Worm (Caenorhabditis elegans) whole organism, L3 larva: Measurements from ENCODE around the gene C48B4.13.

Experiments
- R02D3.7 ChIP-seq: fragments of 150-350 bp; optimal IDR thresholded peaks from 2 replicates; lab custom pipeline; 2014; ENCODE audit warnings: missing biosample characterization, missing genetic modification characterization
- ZK546.5 ChIP-seq: sonication (generic microtip); optimal IDR thresholded peaks from 2 replicates; lab custom pipeline; 2017; ENCODE audit warnings: missing biosample characterization, missing genetic modification characterization
- aly-2 ChIP-seq: fragments of 150-350 bp; optimal IDR thresholded peaks from 2 replicates; lab custom pipeline; 2014; ENCODE audit warnings: missing biosample characterization, missing genetic modification characterization
- ama-1 ChIP-seq: fragments of 150-350 bp; optimal IDR thresholded peaks from 2 replicates; lab custom pipeline; 2018
- ceh-28 ChIP-seq: fragments of 150-350 bp; optimal IDR thresholded peaks from 2 replicates; lab custom pipeline; 2014; ENCODE audit warnings: missing biosample characterization, missing genetic modification reagents, missing genetic modification characterization
- ceh-82 ChIP-seq: fragments of 150-350 bp; optimal IDR thresholded peaks from 2 replicates; lab custom pipeline; 2014; ENCODE audit warnings: missing biosample characterization, missing genetic modification characterization
- ceh-9 ChIP-seq: sonication (generic microtip); optimal IDR thresholded peaks from 2 replicates; lab custom pipeline; 2018; ENCODE audit warnings: missing biosample characterization, missing genetic modification characterization
- egl-27 ChIP-seq: sonication (generic microtip); optimal IDR thresholded peaks from 4 replicates; lab custom pipeline; 2017; ENCODE audit warnings: missing biosample characterization, missing genetic modification reagents, missing genetic modification characterization
- egl-5 ChIP-seq: fragments of 150-350 bp; optimal IDR thresholded peaks from 2 replicates; lab custom pipeline; 2017; ENCODE audit warnings: missing biosample characterization, missing genetic modification reagents, missing genetic modification characterization, inconsistent platforms
- elt-1 ChIP-seq: fragments of 150-350 bp; optimal IDR thresholded peaks from 2 replicates; lab custom pipeline; 2014; ENCODE audit warnings: missing biosample characterization, missing genetic modification characterization
- elt-2 ChIP-seq: sonication (generic microtip); optimal IDR thresholded peaks from 2 replicates; lab custom pipeline; 2016; ENCODE audit warnings: missing genetic modification reagents, mild to moderate bottlenecking, missing genetic modification characterization, missing compliant biosample characterization
- elt-3 ChIP-seq, 3 experiments: fragments of 150-350 bp in 1 of 3; sonication (generic microtip) in 2 of 3; optimal IDR thresholded peaks; 2 replicates in 2 of 3; 4 replicates in 1 of 3; lab custom pipeline; 2014 to 2017; ENCODE audit warnings: missing biosample characterization in 3 of 3, missing genetic modification characterization in 3 of 3
- eor-1 ChIP-seq, 2 experiments: fragments of 150-350 bp; optimal IDR thresholded peaks; 2 replicates each; lab custom pipeline; 2014 to 2018; ENCODE audit warnings: missing biosample characterization in 2 of 2, missing genetic modification characterization in 2 of 2
- fkh-10 ChIP-seq: sonication (generic microtip); optimal IDR thresholded peaks from 2 replicates; lab custom pipeline; 2017; ENCODE audit warnings: missing biosample characterization, missing genetic modification reagents, missing genetic modification characterization
- fkh-2 ChIP-seq: fragments of 150-350 bp; optimal IDR thresholded peaks from 2 replicates; lab custom pipeline; 2014; ENCODE audit warnings: missing biosample characterization, missing genetic modification reagents, missing genetic modification characterization
- fos-1 ChIP-seq: fragments of 150-350 bp; optimal IDR thresholded peaks from 2 replicates; lab custom pipeline; 2014; ENCODE audit warnings: missing biosample characterization, missing genetic modification characterization
- hmg-11 ChIP-seq: sonication (generic microtip); optimal IDR thresholded peaks from 2 replicates; lab custom pipeline; 2016; ENCODE audit warnings: missing genetic modification characterization, missing compliant biosample characterization
- jun-1 ChIP-seq: fragments of 150-350 bp; optimal IDR thresholded peaks from 2 replicates; lab custom pipeline; 2014; ENCODE audit warnings: missing biosample characterization, missing genetic modification reagents, missing genetic modification characterization
- lin-39 ChIP-seq: fragments of 150-350 bp; optimal IDR thresholded peaks from 2 replicates; lab custom pipeline; 2018; ENCODE audit warnings: missing biosample characterization, missing genetic modification reagents, missing genetic modification characterization
- lsy-12 ChIP-seq: sonication (generic microtip); optimal IDR thresholded peaks from 2 replicates; lab custom pipeline; 2016; ENCODE audit warnings: mild to moderate bottlenecking, missing genetic modification characterization, missing compliant biosample characterization
- mdl-1 ChIP-seq: fragments of 150-350 bp; optimal IDR thresholded peaks from 2 replicates; lab custom pipeline; 2014; ENCODE audit warnings: missing biosample characterization, missing genetic modification characterization
- mml-1 ChIP-seq: fragments of 150-350 bp; sonication (generic microtip); optimal IDR thresholded peaks from 3 replicates; lab custom pipeline; 2014; ENCODE audit warnings: missing biosample characterization, missing genetic modification characterization
- nfya-1 ChIP-seq: sonication (generic microtip); optimal IDR thresholded peaks from 2 replicates; lab custom pipeline; 2017; ENCODE audit warnings: missing genetic modification characterization, mild to moderate bottlenecking, missing compliant biosample characterization, antibody characterized with exemption, moderate library complexity; ENCODE audit not compliant: insufficient read depth
- nhr-237 ChIP-seq: fragments of 150-350 bp; optimal IDR thresholded peaks from 2 replicates; lab custom pipeline; 2014; ENCODE audit warnings: missing biosample characterization, missing genetic modification characterization
- nhr-25 ChIP-seq: sonication (generic microtip); optimal IDR thresholded peaks from 2 replicates; lab custom pipeline; 2017; ENCODE audit warnings: missing biosample characterization, missing genetic modification characterization
- nhr-28 ChIP-seq: fragments of 150-350 bp; optimal IDR thresholded peaks from 2 replicates; lab custom pipeline; 2014; ENCODE audit warnings: missing biosample characterization, missing genetic modification characterization
- nhr-43 ChIP-seq: sonication (generic microtip); optimal IDR thresholded peaks from 2 replicates; lab custom pipeline; 2016; ENCODE audit warnings: mild to moderate bottlenecking, missing genetic modification characterization, missing compliant biosample characterization; ENCODE audit not compliant: poor library complexity, severe bottlenecking
- nhr-67 ChIP-seq: fragments of 150-350 bp; optimal IDR thresholded peaks from 2 replicates; lab custom pipeline; 2014; ENCODE audit warnings: missing biosample characterization, missing genetic modification characterization
- nhr-76 ChIP-seq: fragments of 150-350 bp; sonication (generic microtip); optimal IDR thresholded peaks from 5 replicates; lab custom pipeline; 2014; ENCODE audit warnings: missing biosample characterization, missing genetic modification characterization
- nhr-77 ChIP-seq: fragments of 150-350 bp; optimal IDR thresholded peaks from 2 replicates; lab custom pipeline; 2014; ENCODE audit warnings: missing biosample characterization, missing genetic modification characterization
- pha-4 ChIP-seq: fragments of 150-350 bp; optimal IDR thresholded peaks from 2 replicates; lab custom pipeline; 2014; ENCODE audit warnings: missing biosample characterization, missing genetic modification reagents, missing genetic modification characterization
- pqm-1 ChIP-seq: fragments of 150-350 bp; optimal IDR thresholded peaks from 2 replicates; lab custom pipeline; 2017; ENCODE audit warnings: missing biosample characterization, missing genetic modification characterization, inconsistent platforms
- snpc-4 ChIP-seq: fragments of 150-350 bp; optimal IDR thresholded peaks from 2 replicates; lab custom pipeline; 2014; ENCODE audit warnings: missing biosample characterization, missing genetic modification characterization
- tbx-2 ChIP-seq: sonication (generic microtip); optimal IDR thresholded peaks from 2 replicates; lab custom pipeline; 2016; ENCODE audit warnings: mild to moderate bottlenecking, missing genetic modification characterization, missing compliant biosample characterization
- unc-39 ChIP-seq: sonication (generic microtip); optimal IDR thresholded peaks from 4 replicates; lab custom pipeline; 2017; ENCODE audit warnings: missing biosample characterization, missing genetic modification characterization
- unc-62 ChIP-seq: fragments of 150-350 bp; sonication (generic microtip); optimal IDR thresholded peaks from 4 replicates; lab custom pipeline; 2014; ENCODE audit warnings: missing biosample characterization, missing genetic modification reagents, missing genetic modification characterization
- zag-1 ChIP-seq: fragments of 150-350 bp; optimal IDR thresholded peaks from 2 replicates; lab custom pipeline; 2014; ENCODE audit warnings: missing biosample characterization, missing genetic modification characterization
- ztf-11 ChIP-seq: fragments of 150-350 bp; optimal IDR thresholded peaks from 2 replicates; lab custom pipeline; 2014; ENCODE audit warnings: missing biosample characterization, missing genetic modification characterization

Gene C48B4.13

DNA sequence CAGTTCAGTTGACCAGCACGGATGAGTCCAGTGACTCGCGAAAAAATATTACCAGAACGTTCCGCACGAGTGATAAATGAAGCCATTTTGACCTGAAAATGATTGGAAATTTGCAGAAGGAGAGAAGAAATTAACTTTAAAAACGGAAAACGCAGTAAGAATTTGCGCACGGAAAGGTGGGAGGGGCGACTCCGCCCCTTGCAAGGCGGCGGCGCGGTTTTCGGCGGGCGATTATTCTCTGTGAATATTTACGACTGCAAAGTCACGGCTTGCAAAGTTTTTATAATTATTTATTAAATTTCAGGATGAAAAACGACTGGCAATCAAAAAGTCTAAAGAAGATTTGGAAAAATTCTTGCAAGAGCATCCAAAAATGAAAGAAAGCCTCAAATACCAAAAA lies 45.0 kb upstream of the C48B4.13 start, which contains the start of gene mrps-23:
Gene mrps-23, minus strand, starts transcription at position 92 of the 400 bp plus-strand sequence.
- TF ChIP-seq mml-1 (tag; lab: Kevin White, UChicago) (no peak), nhr-77 (tag; lab: Kevin White, UChicago) (no peak), nfya-1 (peak; percentile 48), pha-4 (peak; percentile 3), elt-3 (tag; optimal IDR thresholded peaks at IDR 0.05; lab: Kevin White, UChicago) (no peak), eor-1 (tag; optimal IDR thresholded peaks at IDR 0.05; lab: Kevin White, UChicago) (no peak), hmg-11 (tag; lab: Kevin White, UChicago) (peak; percentile 22), unc-39 (no peak), nhr-76 (no peak)

DNA sequence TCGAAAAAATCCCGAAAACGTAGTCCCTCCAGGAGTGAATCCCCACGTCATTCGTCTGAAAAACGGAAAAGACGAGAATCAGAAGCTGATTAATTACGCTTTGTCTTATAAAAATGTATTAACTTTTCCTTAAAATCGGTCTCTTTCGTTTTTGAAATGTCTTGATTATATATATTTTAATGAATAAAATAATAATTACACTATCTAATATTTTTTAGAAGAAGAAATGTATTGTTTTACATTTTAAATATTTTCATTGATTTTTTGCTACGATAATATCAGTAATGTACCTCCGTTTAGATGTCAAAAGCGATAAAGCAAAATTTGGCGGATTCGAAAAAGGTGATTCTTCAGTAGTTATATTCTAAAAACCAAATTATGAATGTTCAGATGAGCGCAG lies 43.3 kb upstream of the C48B4.13 start, which contains the start of gene trpp-3:
Gene trpp-3, plus strand, starts transcription at position 301 of the 400 bp plus-strand sequence.
- no peak for TF ChIP-seq mdl-1
- TF ChIP-seq eor-1 (tag; optimal IDR thresholded peaks at IDR 0.05; lab: Kevin White, UChicago) = no peak
- TF ChIP-seq aly-2 = no peak
- no peak for TF ChIP-seq ZK546.5 (tag; lab: Kevin White, UChicago)
- no peak for TF ChIP-seq fkh-2
- TF ChIP-seq R02D3.7 = no peak
- no peak for TF ChIP-seq ztf-11 (tag; lab: Kevin White, UChicago)
- TF ChIP-seq ama-1 (lab: Kevin White, UChicago) = no peak
- TF ChIP-seq pqm-1 (tag; lab: Kevin White, UChicago) = no peak
- TF ChIP-seq nhr-67 = no peak
- TF ChIP-seq ceh-82 (tag; lab: Kevin White, UChicago) = no peak
- TF ChIP-seq fkh-10 = no peak
- no peak for TF ChIP-seq ceh-9 (tag; lab: Kevin White, UChicago)
- no peak for TF ChIP-seq egl-5 (tag; lab: Kevin White, UChicago)
- TF ChIP-seq snpc-4 (tag; lab: Kevin White, UChicago) = no peak
- no peak for TF ChIP-seq elt-2

ce11 chrIII:9526851-9527250 lies 41.7 kb upstream of the C48B4.13 start, which contains the start of gene ZK1098.6:
Gene ZK1098.6, plus strand, starts transcription at chrIII:9527151.
- TF ChIP-seq nhr-76 (no peak), nhr-25 (no peak), hmg-11 (tag; lab: Kevin White, UChicago) (no peak), pha-4 (no peak), lin-39 (tag; lab: Kevin White, UChicago) (no peak), nhr-43 (tag; lab: Kevin White, UChicago) (no peak), egl-27 (tag; lab: Kevin White, UChicago) (no peak), ZK546.5 (tag; lab: Kevin White, UChicago) (no peak)

DNA sequence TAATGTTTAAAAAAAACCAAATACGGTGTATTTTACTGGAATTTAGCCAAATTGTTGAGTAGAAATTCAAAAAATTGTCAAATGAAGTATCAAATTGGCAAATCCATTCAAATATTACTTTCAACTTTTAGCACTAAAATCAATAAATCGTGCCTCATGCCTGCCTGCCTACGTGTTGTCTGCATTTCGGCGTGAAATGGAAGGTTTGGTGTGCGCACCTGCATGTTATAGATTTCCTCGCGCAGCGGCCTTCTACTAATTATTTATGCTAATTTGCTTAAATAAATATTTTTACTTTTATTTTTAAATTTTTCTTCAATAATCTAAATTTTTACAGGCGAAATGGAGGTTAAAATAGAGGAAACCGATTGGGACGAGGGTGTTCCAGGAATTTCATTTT lies 39.7 kb upstream of the C48B4.13 start, which contains the start of gene ZK1098.2:
Gene ZK1098.2, plus strand, starts transcription at position 336 of the 400 bp plus-strand sequence.
- no peak for TF ChIP-seq jun-1 (tag; lab: Kevin White, UChicago)
- TF ChIP-seq pha-4 = peak; percentile 69
- peak; percentile 34 for TF ChIP-seq nfya-1

- TF ChIP-seq nfya-1 (peak; percentile 44), pha-4 (peak; percentile 67), unc-62 (GFP tag; lab: Kevin White, UChicago) (no peak), ceh-28 (tag; lab: Kevin White, UChicago) (peak; percentile 63)
Measured at ce11 chrIII:9538655-9539155, 29.8 kb upstream of the C48B4.13 start, which contains the start of gene ZK1098.3. Gene ZK1098.3, minus strand, starts transcription at chrIII:9538705.

DNA sequence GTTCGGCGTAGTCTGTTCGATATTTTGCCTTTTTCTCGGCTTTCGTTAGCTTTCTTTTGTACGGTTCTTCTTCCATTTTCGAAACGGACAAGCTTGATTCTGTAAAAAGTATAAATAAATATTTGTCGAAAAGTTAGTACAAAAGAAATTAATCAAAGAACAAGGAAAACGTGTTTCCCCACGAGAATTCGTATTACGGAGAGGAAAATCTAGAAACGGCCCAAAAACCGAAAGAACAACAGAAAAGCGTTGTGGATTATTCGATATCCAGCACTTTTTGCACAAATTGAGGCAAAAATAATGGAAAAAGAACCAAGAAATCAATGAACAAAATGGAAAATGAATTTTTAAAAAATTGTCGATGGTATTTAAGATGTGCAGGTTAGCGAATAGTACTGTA lies 26.3 kb upstream of the C48B4.13 start, which contains the start of gene mut-7:
Gene mut-7, minus strand, starts transcription at position 101 of the 400 bp plus-strand sequence.
- no peak for TF ChIP-seq ZK546.5 (tag; lab: Kevin White, UChicago)

DNA sequence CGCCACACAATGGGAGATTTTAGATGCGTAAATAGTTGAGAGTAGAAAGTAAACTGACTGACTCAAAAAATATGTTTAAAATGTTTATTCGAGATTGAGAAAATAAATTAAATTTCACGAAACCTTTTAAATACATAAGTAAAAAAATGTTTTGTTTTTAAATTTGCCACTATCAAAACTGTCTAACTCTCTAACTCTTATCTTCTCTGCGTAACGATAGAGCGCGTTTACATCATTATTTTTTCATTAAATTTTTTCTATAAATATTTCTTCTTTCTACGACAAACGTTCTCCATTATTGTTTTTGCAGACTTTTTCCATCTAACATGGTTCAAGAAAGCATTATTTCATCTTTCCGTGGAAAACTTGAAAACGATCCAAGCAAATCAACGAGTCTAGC lies 25.7 kb upstream of the C48B4.13 start, which contains the start of gene eif-2Balpha:
Gene eif-2Balpha, plus strand, starts transcription at position 304 of the 400 bp plus-strand sequence.
- TF ChIP-seq lin-39 (tag; lab: Kevin White, UChicago) (no peak), elt-2 (peak; percentile 9), R02D3.7 (no peak), nhr-76 (no peak), nhr-237 (tag; lab: Kevin White, UChicago) (no peak), zag-1 (tag; lab: Kevin White, UChicago) (no peak), nhr-67 (no peak), ZK546.5 (tag; lab: Kevin White, UChicago) (no peak), egl-27 (tag; lab: Kevin White, UChicago) (no peak), fkh-10 (no peak), jun-1 (tag; lab: Kevin White, UChicago) (no peak), nhr-25 (no peak), ceh-9 (tag; lab: Kevin White, UChicago) (no peak), nhr-28 (tag; lab: Kevin White, UChicago) (no peak), unc-62 (GFP tag; lab: Kevin White, UChicago) (no peak), hmg-11 (tag; lab: Kevin White, UChicago) (peak; percentile 6), mdl-1 (no peak), fkh-2 (no peak), tbx-2 (tag; lab: Kevin White, UChicago) (no peak), pqm-1 (tag; lab: Kevin White, UChicago) (no peak), ceh-82 (tag; lab: Kevin White, UChicago) (no peak), aly-2 (no peak), lsy-12 (tag; lab: Kevin White, UChicago) (no peak), nhr-77 (tag; lab: Kevin White, UChicago) (no peak), fos-1 (tag; lab: Kevin White, UChicago) (no peak), elt-1 (tag; lab: Kevin White, UChicago) (no peak)
